Fruit fly (Drosophila melanogaster) whole organism, embryonic: ENCODE measurements around the gene CG31174.

Source experiments
- Antp ChIP-seq: fragments of 200-800 bp; sonication (Bioruptor generic); optimal IDR thresholded peaks from 3 replicates; lab custom pipeline; 2016; ENCODE audit warnings: missing biosample characterization, missing genetic modification characterization
- Blimp-1 ChIP-seq: fragments of 200-800 bp; sonication (Bioruptor generic); optimal IDR thresholded peaks from 3 replicates; lab custom pipeline; 2018; ENCODE audit warnings: missing biosample characterization, missing genetic modification characterization, mild to moderate bottlenecking, moderate library complexity, missing genetic modification reagents
- CG10209 ChIP-seq: fragments of 200-800 bp; sonication (Bioruptor generic); optimal IDR thresholded peaks from 3 replicates; lab custom pipeline; 2017; ENCODE audit warnings: missing biosample characterization, mild to moderate bottlenecking, missing genetic modification characterization, missing genetic modification reagents
- CG10267 ChIP-seq: fragments of 200-800 bp; sonication (Bioruptor generic); optimal IDR thresholded peaks from 2 replicates; lab custom pipeline; 2018; ENCODE audit warnings: missing biosample characterization, mild to moderate bottlenecking, missing genetic modification characterization, moderate library complexity
- CG11247 ChIP-seq: fragments of 200-800 bp; sonication (Bioruptor generic); IDR thresholded peaks from 2 replicates; pipeline ENCODE4 v1.3.6; 2022; ENCODE audit warnings: missing biosample characterization, missing genetic modification characterization
- CG11504 ChIP-seq: fragments of 200-800 bp; sonication (Bioruptor generic); optimal IDR thresholded peaks from 3 replicates; lab custom pipeline; 2019; ENCODE audit warnings: missing biosample characterization, mild to moderate bottlenecking, missing genetic modification characterization, moderate library complexity
- CG14965 ChIP-seq: fragments of 200-800 bp; sonication (Bioruptor generic); optimal IDR thresholded peaks from 2 replicates; lab custom pipeline; 2016; ENCODE audit warnings: missing biosample characterization, missing genetic modification characterization, borderline replicate concordance
- CG17802 ChIP-seq: fragments of 200-800 bp; sonication (Bioruptor generic); optimal IDR thresholded peaks from 2 replicates; lab custom pipeline; 2018; ENCODE audit warnings: missing biosample characterization, mild to moderate bottlenecking, missing genetic modification characterization, moderate library complexity
- CG18011 ChIP-seq: fragments of 200-800 bp; sonication (Bioruptor generic); optimal IDR thresholded peaks from 2 replicates; lab custom pipeline; 2017; ENCODE audit warnings: missing biosample characterization, missing genetic modification characterization, mild to moderate bottlenecking, moderate library complexity, missing genotype
- CG2712 ChIP-seq: fragments of 200-800 bp; optimal IDR thresholded peaks from 3 replicates; lab custom pipeline; 2019; ENCODE audit warnings: missing biosample characterization, mild to moderate bottlenecking, missing genetic modification characterization, moderate library complexity
- CG30431 ChIP-seq: fragments of 200-800 bp; sonication (Bioruptor generic); optimal IDR thresholded peaks from 2 replicates; lab custom pipeline; 2017; ENCODE audit warnings: missing biosample characterization, missing genetic modification characterization
- CG31441 ChIP-seq: fragments of 200-800 bp; sonication (Bioruptor generic); IDR thresholded peaks from 2 replicates; pipeline ENCODE4 v1.3.6; 2022; ENCODE audit warnings: missing biosample characterization, missing genetic modification characterization
- CG32772 ChIP-seq: fragments of 200-800 bp; sonication (Bioruptor generic); IDR thresholded peaks from 2 replicates; pipeline ENCODE4 v1.3.6; 2022; ENCODE audit warnings: missing biosample characterization, missing genetic modification characterization
- CG33213 ChIP-seq: fragments of 200-800 bp; sonication (Bioruptor generic); optimal IDR thresholded peaks from 3 replicates; lab custom pipeline; 2016; ENCODE audit warnings: missing biosample characterization, missing genetic modification characterization
- CG33557 ChIP-seq: fragments of 200-800 bp; sonication (Bioruptor generic); optimal IDR thresholded peaks from 2 replicates; lab custom pipeline; 2019; ENCODE audit warnings: missing biosample characterization, mild to moderate bottlenecking, missing genetic modification characterization, moderate library complexity
- CG6813 ChIP-seq: fragments of 200-800 bp; sonication (Bioruptor generic); optimal IDR thresholded peaks from 2 replicates; lab custom pipeline; 2017; ENCODE audit warnings: missing biosample characterization, missing genetic modification characterization, mild to moderate bottlenecking, moderate library complexity, missing genetic modification reagents
- CG7271 ChIP-seq: fragments of 200-800 bp; sonication (Bioruptor generic); optimal IDR thresholded peaks from 2 replicates; lab custom pipeline; 2018; ENCODE audit warnings: missing biosample characterization, mild to moderate bottlenecking, missing genetic modification characterization, moderate library complexity
- CG9876 ChIP-seq: fragments of 200-800 bp; sonication (Bioruptor generic); optimal IDR thresholded peaks from 2 replicates; lab custom pipeline; 2016; ENCODE audit warnings: missing biosample characterization, missing genetic modification characterization
- CG9932 ChIP-seq: fragments of 200-800 bp; sonication (Bioruptor generic); IDR thresholded peaks from 2 replicates; pipeline ENCODE4 v1.3.6; 2022; ENCODE audit warnings: missing biosample characterization, missing genetic modification characterization
- CoRest ChIP-seq: fragments of 200-800 bp; sonication (Bioruptor generic); optimal IDR thresholded peaks from 3 replicates; lab custom pipeline; 2018; ENCODE audit warnings: missing biosample characterization, mild to moderate bottlenecking, missing genetic modification characterization, moderate library complexity
- Dad ChIP-seq: fragments of 200-800 bp; sonication (Bioruptor generic); optimal IDR thresholded peaks from 3 replicates; lab custom pipeline; 2016; ENCODE audit warnings: missing biosample characterization, missing genetic modification characterization
- E2f2 ChIP-seq: fragments of 200-800 bp; sonication (Bioruptor generic); IDR thresholded peaks from 2 replicates; pipeline ENCODE4 v1.3.6; 2022; ENCODE audit warnings: missing biosample characterization, missing genetic modification characterization
- GATAe ChIP-seq: fragments of 200-800 bp; sonication (Bioruptor generic); conservative IDR thresholded peaks from 2 replicates; pipeline ENCODE4 v1.3.6; 2022; ENCODE audit warnings: missing biosample characterization, missing genetic modification characterization
- HmgD ChIP-seq: fragments of 200-800 bp; sonication (Bioruptor generic); optimal IDR thresholded peaks from 3 replicates; lab custom pipeline; 2016; ENCODE audit warnings: missing biosample characterization, missing genetic modification characterization
- Hr78 ChIP-seq, 2 experiments: fragments of 200-800 bp in 1 of 2; fragments of >200 bp in 1 of 2; sonication (Bioruptor generic) in 1 of 2; optimal IDR thresholded peaks; 2 replicates each; lab custom pipeline; 2017 to 2019; ENCODE audit warnings: missing biosample characterization in 2 of 2, missing genetic modification characterization in 2 of 2, mild to moderate bottlenecking in 1 of 2, moderate library complexity in 1 of 2
- Jarid2 ChIP-seq: fragments of 200-800 bp; sonication (Bioruptor generic); optimal IDR thresholded peaks from 3 replicates; lab custom pipeline; 2017; ENCODE audit warnings: mild to moderate bottlenecking, missing biosample characterization, missing genetic modification reagents, missing genetic modification characterization
- Kr ChIP-seq: fragments of 200-800 bp; sonication (Bioruptor generic); optimal IDR thresholded peaks from 2 replicates; lab custom pipeline; 2017; ENCODE audit warnings: missing biosample characterization, mild to moderate bottlenecking, missing genetic modification characterization
- Lhr ChIP-seq: fragments of 200-800 bp; sonication (Bioruptor generic); optimal IDR thresholded peaks from 3 replicates; lab custom pipeline; 2017; ENCODE audit warnings: mild to moderate bottlenecking, missing biosample characterization, missing genetic modification reagents, missing genetic modification characterization
- Nf-YA ChIP-seq: fragments of 200-800 bp; sonication (Bioruptor generic); IDR thresholded peaks from 2 replicates; pipeline ENCODE4 v1.3.6; 2022; ENCODE audit warnings: missing biosample characterization, missing genetic modification characterization
- NfI ChIP-seq: fragments of 200-800 bp; sonication (Bioruptor generic); optimal IDR thresholded peaks from 3 replicates; lab custom pipeline; 2018; ENCODE audit warnings: missing biosample characterization, mild to moderate bottlenecking, missing genetic modification characterization, moderate library complexity
- Ravus ChIP-seq: fragments of 200-800 bp; sonication (Bioruptor generic); IDR thresholded peaks from 2 replicates; pipeline ENCODE4 v1.3.6; 2022; ENCODE audit warnings: missing biosample characterization, missing genetic modification characterization
- Six4 ChIP-seq: fragments of 200-800 bp; sonication (Bioruptor generic); optimal IDR thresholded peaks from 2 replicates; lab custom pipeline; 2016; ENCODE audit warnings: missing biosample characterization, missing genetic modification characterization
- Sox102F ChIP-seq: fragments of 200-800 bp; sonication (Bioruptor generic); optimal IDR thresholded peaks from 2 replicates; lab custom pipeline; 2018; ENCODE audit warnings: missing biosample characterization, mild to moderate bottlenecking, missing genetic modification characterization, moderate library complexity
- Sry-β ChIP-seq: fragments of 200-800 bp; sonication (Bioruptor generic); optimal IDR thresholded peaks from 2 replicates; lab custom pipeline; 2018; ENCODE audit warnings: missing biosample characterization, mild to moderate bottlenecking, missing genetic modification characterization, moderate library complexity
- TFAM ChIP-seq: fragments of 200-800 bp; sonication (Bioruptor generic); optimal IDR thresholded peaks from 2 replicates; lab custom pipeline; 2017; ENCODE audit warnings: missing biosample characterization, missing genetic modification characterization, inconsistent platforms
- bigmax ChIP-seq: fragments of 200-800 bp; sonication (Bioruptor generic); optimal IDR thresholded peaks from 2 replicates; lab custom pipeline; 2018; ENCODE audit warnings: missing biosample characterization, mild to moderate bottlenecking, missing genetic modification characterization
- br ChIP-seq: fragments of >200 bp; optimal IDR thresholded peaks from 2 replicates; lab custom pipeline; 2017
- btn ChIP-seq: fragments of 200-800 bp; sonication (Bioruptor generic); optimal IDR thresholded peaks from 2 replicates; lab custom pipeline; 2016; ENCODE audit warnings: missing biosample characterization, missing genetic modification characterization
- cas ChIP-seq: fragments of 200-800 bp; sonication (Bioruptor generic); IDR thresholded peaks from 2 replicates; pipeline ENCODE4 v1.3.6; 2022; ENCODE audit warnings: missing biosample characterization, missing genetic modification characterization
- chn ChIP-seq: fragments of 200-800 bp; sonication (Bioruptor generic); optimal IDR thresholded peaks from 2 replicates; lab custom pipeline; 2016; ENCODE audit warnings: missing biosample characterization, missing genetic modification characterization
- gem ChIP-seq: fragments of 200-800 bp; sonication (Bioruptor generic); optimal IDR thresholded peaks from 2 replicates; lab custom pipeline; 2019; ENCODE audit warnings: missing biosample characterization, mild to moderate bottlenecking, missing genetic modification characterization, moderate library complexity
- jumu ChIP-seq: fragments of 200-800 bp; sonication (Bioruptor generic); optimal IDR thresholded peaks from 3 replicates; lab custom pipeline; 2016; ENCODE audit warnings: missing biosample characterization, missing genetic modification characterization
- lov ChIP-seq, 2 experiments: fragments of 200-800 bp in 1 of 2; fragments of >200 bp in 1 of 2; sonication (Bioruptor generic) in 1 of 2; IDR thresholded peaks in 1 of 2; optimal IDR thresholded peaks in 1 of 2; 2 replicates in 1 of 2; 3 replicates in 1 of 2; pipeline versions ENCODE4 v1.3.6 to Lab custom; 2017 to 2022; ENCODE audit warnings: missing biosample characterization in 1 of 2, missing genetic modification characterization in 1 of 2
- nmo ChIP-seq: fragments of 200-800 bp; sonication (Bioruptor generic); optimal IDR thresholded peaks from 2 replicates; lab custom pipeline; 2018; ENCODE audit warnings: missing biosample characterization, mild to moderate bottlenecking, missing genetic modification characterization, moderate library complexity
- onecut ChIP-seq: fragments of 200-800 bp; sonication (Bioruptor generic); IDR thresholded peaks from 2 replicates; pipeline ENCODE4 v1.3.6; 2022; ENCODE audit warnings: missing biosample characterization, missing genetic modification characterization
- org-1 ChIP-seq: fragments of 200-800 bp; sonication (Bioruptor generic); optimal IDR thresholded peaks from 2 replicates; lab custom pipeline; 2017; ENCODE audit warnings: missing biosample characterization, missing genetic modification characterization
- pho ChIP-seq: fragments of 200-800 bp; sonication (Bioruptor generic); optimal IDR thresholded peaks from 2 replicates; lab custom pipeline; 2016; ENCODE audit warnings: missing biosample characterization, missing genetic modification characterization
- psq ChIP-seq: fragments of 200-800 bp; sonication (Bioruptor generic); optimal IDR thresholded peaks from 2 replicates; lab custom pipeline; 2017; ENCODE audit warnings: missing biosample characterization, missing genetic modification characterization
- sim ChIP-seq: fragments of 200-800 bp; sonication (Bioruptor generic); IDR thresholded peaks from 2 replicates; pipeline ENCODE4 v1.3.6; 2022; ENCODE audit warnings: missing biosample characterization, missing genetic modification characterization
- so ChIP-seq: fragments of 200-800 bp; sonication (Bioruptor generic); IDR thresholded peaks from 3 replicates; pipeline ENCODE4 v1.3.6; 2022; ENCODE audit warnings: missing biosample characterization, missing genetic modification characterization
- zfh2 ChIP-seq: fragments of 200-800 bp; sonication (Bioruptor generic); optimal IDR thresholded peaks from 2 replicates; lab custom pipeline; 2016; ENCODE audit warnings: missing biosample characterization, missing genetic modification characterization

CG31174 gene

DNA sequence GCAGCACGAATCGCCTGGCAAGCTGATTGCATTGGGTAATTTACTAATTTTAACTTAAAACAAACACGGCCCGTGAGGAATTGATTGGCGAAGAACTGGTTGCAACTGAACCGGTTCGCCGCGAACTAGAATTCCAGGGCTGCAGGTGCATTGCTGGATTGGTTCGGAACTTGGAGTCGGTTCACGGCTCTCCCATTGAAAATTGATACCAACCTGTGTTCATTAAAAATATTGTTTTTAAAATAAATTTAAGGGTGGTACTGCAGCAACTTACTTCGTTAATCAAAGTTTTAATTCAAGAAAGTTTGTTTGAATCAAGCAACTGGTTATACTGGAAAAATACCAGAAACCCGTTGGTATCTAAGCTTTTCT, 46.8 kb downstream of the CG31174 start, which contains the start of gene CASK (continued):
- TF ChIP-seq sim (GFP tag; lab: Robert Waterston, UW) = no peak
- TF ChIP-seq btn (GFP tag; lab: Kevin White, UChicago) = no peak
- peak; percentile 14 for TF ChIP-seq CG2712 (tag; lab: Kevin White, UChicago)
- no peak for TF ChIP-seq Dad (GFP tag; lab: Kevin White, UChicago)
- TF ChIP-seq org-1 = no peak
- TF ChIP-seq HmgD = peak; percentile 8
- TF ChIP-seq Six4 = no peak
- peak; percentile 43 for TF ChIP-seq Jarid2 (GFP tag; lab: Kevin White, UChicago)
- no peak for TF ChIP-seq CG30431 (GFP tag; lab: Kevin White, UChicago)
- peak; percentile 71 for TF ChIP-seq Lhr (GFP tag; lab: Kevin White, UChicago)
- TF ChIP-seq onecut = peak; percentile 37
- TF ChIP-seq CG6813 (GFP tag; lab: Kevin White, UChicago) = no peak
- TF ChIP-seq jumu (GFP tag; lab: Kevin White, UChicago) = no peak
- TF ChIP-seq CG10267 = peak; percentile 17
- TF ChIP-seq E2f2 (GFP tag; lab: Robert Waterston, UW) = peak; percentile 90
- 0 out of 2 replicates have a peak, but pooled peaks have one; percentile 51 for TF ChIP-seq CG31441 (GFP tag; lab: Robert Waterston, UW)
- no peak for TF ChIP-seq bigmax (GFP tag; lab: Kevin White, UChicago)
- peak; percentile 5 for TF ChIP-seq chn (GFP tag; lab: Kevin White, UChicago)
- no peak for TF ChIP-seq cas (GFP tag; lab: Robert Waterston, UW)
- TF ChIP-seq Kr (GFP tag; lab: Kevin White, UChicago) = no peak
- TF ChIP-seq lov (optimal IDR thresholded peaks at IDR 0.05; lab: Kevin White, UChicago) = no peak
- TF ChIP-seq lov (GFP tag; IDR thresholded peaks at IDR 0.05; lab: Robert Waterston, UW) = no peak
- TF ChIP-seq CG10209 (GFP tag; lab: Kevin White, UChicago) = no peak
- no peak for TF ChIP-seq GATAe (GFP tag; lab: Robert Waterston, UW)
- TF ChIP-seq CoRest = peak; percentile 43
- no peak for TF ChIP-seq Hr78 (GFP tag; optimal IDR thresholded peaks at IDR 0.05; lab: Kevin White, UChicago)
- no peak for TF ChIP-seq CG9876 (GFP tag; lab: Kevin White, UChicago)
- TF ChIP-seq gem (tag; lab: Kevin White, UChicago) = peak; percentile 29
- TF ChIP-seq CG11247 (GFP tag; lab: Robert Waterston, UW) = no peak
- TF ChIP-seq Antp (GFP tag; lab: Kevin White, UChicago) = no peak
- TF ChIP-seq CG7271 = no peak
- no peak for TF ChIP-seq Sox102F (GFP tag; lab: Kevin White, UChicago)
- no peak for TF ChIP-seq CG18011 (GFP tag; lab: Kevin White, UChicago)
- TF ChIP-seq CG14965 (GFP tag; lab: Kevin White, UChicago) = no peak
- no peak for TF ChIP-seq Blimp-1
- TF ChIP-seq CG9932 (GFP tag; lab: Robert Waterston, UW) = 0 out of 2 replicates have a peak, but pooled peaks have one; percentile 29
- TF ChIP-seq pho = no peak
- TF ChIP-seq NfI (GFP tag; lab: Kevin White, UChicago) = no peak
- no peak for TF ChIP-seq CG17802 (tag; lab: Kevin White, UChicago)
- TF ChIP-seq Ravus (GFP tag; lab: Robert Waterston, UW) = no peak
- no peak for TF ChIP-seq br (lab: Kevin White, UChicago)
- no peak for TF ChIP-seq CG32772 (GFP tag; lab: Robert Waterston, UW)
- TF ChIP-seq Sry-β (GFP tag; lab: Kevin White, UChicago) = no peak
- TF ChIP-seq so (GFP tag; lab: Robert Waterston, UW) = no peak
- TF ChIP-seq CG11504 (tag; lab: Kevin White, UChicago) = peak; percentile 44
- TF ChIP-seq Nf-YA = no peak
- peak; percentile 49 for TF ChIP-seq CG33213 (GFP tag; lab: Kevin White, UChicago)
- TF ChIP-seq psq (GFP tag; lab: Kevin White, UChicago) = no peak
- TF ChIP-seq CG33557 = no peak
- TF ChIP-seq TFAM (GFP tag; lab: Kevin White, UChicago) = no peak
- peak; percentile 63 for TF ChIP-seq nmo
- peak; percentile 21 for TF ChIP-seq zfh2
